Fruit fly (Drosophila melanogaster): Measurements from ENCODE around the gene Sec8.

Sec8 gene

DNA sequence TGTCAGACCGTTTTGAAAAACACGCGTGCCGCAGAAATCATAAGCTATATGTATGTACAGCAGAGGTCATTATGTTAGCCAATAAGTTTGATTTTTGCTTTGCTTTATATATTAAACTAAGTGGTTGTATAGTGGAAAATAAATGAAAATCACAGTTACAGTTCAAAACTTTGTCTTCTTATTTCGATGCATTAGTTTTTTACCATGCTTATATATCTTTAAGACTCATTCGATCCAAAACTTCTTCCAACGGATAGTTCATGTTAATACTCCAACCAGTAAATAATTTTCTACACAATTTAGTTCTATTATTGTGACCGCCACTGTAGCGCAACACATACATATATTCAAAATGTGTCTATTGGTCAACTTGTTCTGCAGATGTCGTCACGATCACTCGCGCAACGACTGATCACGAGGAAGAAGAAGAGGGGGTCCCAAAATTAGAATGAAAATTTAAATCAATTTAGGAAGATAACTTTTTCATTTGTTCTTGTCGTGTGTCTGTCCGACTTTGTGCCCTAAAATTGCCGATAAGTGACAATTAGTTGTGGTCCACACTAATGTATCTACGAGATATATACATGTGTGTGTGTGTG lies 53.2 kb downstream of the Sec8 start:
- no peak for TF ChIP-seq Myc (optimal IDR thresholded peaks at IDR 0.05)
- TF ChIP-seq psq (optimal IDR thresholded peaks at IDR 0.05), result no peak
- no peak for TF ChIP-seq insv (optimal IDR thresholded peaks at IDR 0.05)
- TF ChIP-seq Sin3A (optimal IDR thresholded peaks at IDR 0.05), result no peak
- no peak for TF ChIP-seq ttk (optimal IDR thresholded peaks at IDR 0.05)
- TF ChIP-seq h (optimal IDR thresholded peaks at IDR 0.05), result no peak

DNA sequence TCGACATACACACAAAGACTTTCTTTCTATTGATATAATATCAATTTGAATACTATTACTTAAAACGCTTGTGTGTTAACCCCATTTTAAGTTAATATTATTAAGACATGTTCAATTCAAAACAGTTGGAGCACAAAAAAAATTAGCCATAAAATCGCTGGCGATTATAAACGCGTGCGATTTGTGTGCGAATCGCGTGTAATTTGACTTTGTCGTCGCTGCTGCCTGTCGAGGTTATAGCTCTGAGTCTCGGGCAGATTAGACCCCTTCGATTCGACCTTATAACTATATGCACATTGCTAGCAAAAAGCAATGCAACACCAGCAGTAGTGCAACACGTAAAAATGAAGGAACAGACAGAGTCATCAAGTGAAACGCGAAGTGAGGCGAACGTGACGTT lies 53.8 kb downstream of the Sec8 start:
- TF ChIP-seq Sin3A (optimal IDR thresholded peaks at IDR 0.05), result no peak
- no peak for TF ChIP-seq Myc (optimal IDR thresholded peaks at IDR 0.05)
- TF ChIP-seq h (optimal IDR thresholded peaks at IDR 0.05), result no peak
- no peak for TF ChIP-seq psq (optimal IDR thresholded peaks at IDR 0.05)
- TF ChIP-seq insv (optimal IDR thresholded peaks at IDR 0.05), result no peak
- TF ChIP-seq ttk (optimal IDR thresholded peaks at IDR 0.05), result no peak

Measured in Kc167 (cell line).